2 fruit fly cellular contexts compared by ENCODE assay signal in the genomic region with DNA sequence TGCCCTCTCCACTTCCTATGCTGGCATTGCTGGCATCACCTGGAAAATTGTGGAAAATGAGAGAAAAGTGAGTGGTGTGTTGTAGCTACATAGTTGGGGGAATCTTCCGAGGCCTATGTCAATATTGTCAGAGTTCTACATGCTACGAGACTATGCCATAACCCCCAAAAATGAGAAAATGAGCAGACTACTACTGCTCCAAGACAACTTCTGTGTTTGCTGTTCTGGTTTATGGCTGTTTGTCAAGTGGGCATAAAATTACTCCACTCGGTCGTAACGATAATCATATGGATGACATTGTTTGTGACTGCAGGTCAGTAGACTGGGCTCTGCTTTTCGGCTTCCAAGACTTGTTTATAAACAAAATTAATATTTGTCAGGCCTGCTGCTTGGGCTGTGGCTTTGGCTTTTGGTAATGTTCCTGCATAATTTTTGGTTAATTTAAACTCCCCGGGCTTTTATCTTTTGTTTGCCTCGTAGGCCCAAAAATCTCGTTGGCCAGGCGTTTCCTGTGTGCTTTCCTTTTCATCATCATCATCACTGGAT.
TF ChIP-seq lines count a peak whose summit lies in the region.

No protein-coding gene starts in this region.

- TF ChIP-seq CTCF in whole organism, embryonic (GFP tag; optimal IDR thresholded peaks at IDR 0.05; lab: Kevin White, UChicago) = no peak

TF ChIP-seq in whole organism, embryonic, 481 proteins besides CTCF, POLR2A, EP300 and RAD21 (continues in another document):
- peak; percentile 37; the same call in 1 of the 3 replicates for TF ChIP-seq otp (GFP tag; IDR thresholded peaks at IDR 0.05; lab: Robert Waterston, UW)
- TF ChIP-seq inv (GFP tag; IDR thresholded peaks at IDR 0.05; lab: Robert Waterston, UW; ENCODE audit: partially characterized antibody) = no peak
- no peak for TF ChIP-seq peb (GFP tag; IDR thresholded peaks at IDR 0.05; lab: Robert Waterston, UW)
- peak; percentile 20 for TF ChIP-seq kni (GFP tag; optimal IDR thresholded peaks at IDR 0.05; lab: Kevin White, UChicago)
- no peak for TF ChIP-seq MBD-R2 (GFP tag; IDR thresholded peaks at IDR 0.05; lab: Robert Waterston, UW)
- no peak for TF ChIP-seq insv (GFP tag; optimal IDR thresholded peaks at IDR 0.05; lab: Kevin White, UChicago)
- TF ChIP-seq CG11504 (tag; optimal IDR thresholded peaks at IDR 0.05; lab: Kevin White, UChicago) = peak; percentile 0
- peak; percentile 18 for TF ChIP-seq dmrt99B (tag; optimal IDR thresholded peaks at IDR 0.05; lab: Kevin White, UChicago)
- peak; percentile 58 for TF ChIP-seq CG2875 (GFP tag; optimal IDR thresholded peaks at IDR 0.05; lab: Kevin White, UChicago)
- TF ChIP-seq lab (GFP tag; optimal IDR thresholded peaks at IDR 0.05; lab: Kevin White, UChicago) = peak; percentile 19
- peak; percentile 12 for TF ChIP-seq Atf-2 (GFP tag; optimal IDR thresholded peaks at IDR 0.05; lab: Kevin White, UChicago)
- TF ChIP-seq BEAF-32 (GFP tag; optimal IDR thresholded peaks at IDR 0.05; lab: Kevin White, UChicago) = no peak
- peak; percentile 69; the same call in 1 of the 3 replicates for TF ChIP-seq CG2199 (GFP tag; IDR thresholded peaks at IDR 0.05; lab: Robert Waterston, UW)
- TF ChIP-seq CG2678 (tag; optimal IDR thresholded peaks at IDR 0.05; lab: Kevin White, UChicago) = peak; percentile 40
- peak; percentile 26 for TF ChIP-seq CHES-1-like (GFP tag; optimal IDR thresholded peaks at IDR 0.05; lab: Kevin White, UChicago)
- TF ChIP-seq CG8290 (GFP tag; optimal IDR thresholded peaks at IDR 0.05; lab: Kevin White, UChicago) = peak; percentile 17
- TF ChIP-seq CG8290 (tag; optimal IDR thresholded peaks at IDR 0.05; lab: Kevin White, UChicago) = peak in 1 of 2 experiments; percentile 17
- TF ChIP-seq CG11723 (GFP tag; optimal IDR thresholded peaks at IDR 0.05; lab: Kevin White, UChicago) = peak; percentile 31
- TF ChIP-seq CG12299 (tag; optimal IDR thresholded peaks at IDR 0.05; lab: Kevin White, UChicago) = peak; percentile 34
- peak; percentile 61; the same call in 1 of the 2 replicates for TF ChIP-seq chm (GFP tag; IDR thresholded peaks at IDR 0.05; lab: Robert Waterston, UW)
- no peak for TF ChIP-seq sd (tag; optimal IDR thresholded peaks at IDR 0.05; lab: Kevin White, UChicago)
- peak; percentile 11 for TF ChIP-seq fd102C (GFP tag; optimal IDR thresholded peaks at IDR 0.05; lab: Kevin White, UChicago)
- peak; percentile 63 for TF ChIP-seq CG2202 (tag; optimal IDR thresholded peaks at IDR 0.05; lab: Kevin White, UChicago)
- TF ChIP-seq gsb (GFP tag; IDR thresholded peaks at IDR 0.05; lab: Robert Waterston, UW) = no peak
- no peak for TF ChIP-seq mld (GFP tag; IDR thresholded peaks at IDR 0.05; lab: Robert Waterston, UW; ENCODE audit: partially characterized antibody)
- TF ChIP-seq CG3407 (GFP tag; optimal IDR thresholded peaks at IDR 0.05; lab: Kevin White, UChicago) = peak; percentile 67
- TF ChIP-seq CG8924 (tag; optimal IDR thresholded peaks at IDR 0.05; lab: Kevin White, UChicago) = no peak
- peak; percentile 3 for TF ChIP-seq Hmr (GFP tag; optimal IDR thresholded peaks at IDR 0.05; lab: Kevin White, UChicago)
- TF ChIP-seq amos (GFP tag; IDR thresholded peaks at IDR 0.05; lab: Robert Waterston, UW; ENCODE audit: partially characterized antibody) = no peak
- TF ChIP-seq CG17829 (tag; optimal IDR thresholded peaks at IDR 0.05; lab: Kevin White, UChicago) = peak; percentile 5
- TF ChIP-seq CG15696 (tag; optimal IDR thresholded peaks at IDR 0.05; lab: Kevin White, UChicago) = peak; percentile 58
- peak; percentile 28 for TF ChIP-seq gem (tag; optimal IDR thresholded peaks at IDR 0.05; lab: Kevin White, UChicago)
- peak in 1 of 3 experiments; percentile 12 for TF ChIP-seq lola (GFP tag; optimal IDR thresholded peaks at IDR 0.05; lab: Kevin White, UChicago)
- TF ChIP-seq Xrp1 (GFP tag; IDR thresholded peaks at IDR 0.05; lab: Robert Waterston, UW) = peak; percentile 65
- TF ChIP-seq lilli (GFP tag; optimal IDR thresholded peaks at IDR 0.05; lab: Kevin White, UChicago) = peak; percentile 2
- TF ChIP-seq BtbVII (GFP tag; optimal IDR thresholded peaks at IDR 0.05; lab: Kevin White, UChicago) = peak; percentile 5
- TF ChIP-seq mirr (GFP tag; optimal IDR thresholded peaks at IDR 0.05; lab: Kevin White, UChicago) = no peak
- peak; percentile 54 for TF ChIP-seq dmrt11E (tag; optimal IDR thresholded peaks at IDR 0.05; lab: Kevin White, UChicago)
- TF ChIP-seq ftz-f1 (GFP tag; optimal IDR thresholded peaks at IDR 0.05; lab: Kevin White, UChicago) = no peak
- peak; percentile 36 for TF ChIP-seq CG17568 (GFP tag; optimal IDR thresholded peaks at IDR 0.05; lab: Kevin White, UChicago)
- TF ChIP-seq gsb-n (tag; optimal IDR thresholded peaks at IDR 0.05; lab: Kevin White, UChicago) = peak; percentile 39

TF ChIP-seq in whole organism, prepupa, 60 proteins besides CTCF, POLR2A, EP300 and RAD21:
- TF ChIP-seq Met (GFP tag; optimal IDR thresholded peaks at IDR 0.05; lab: Kevin White, UChicago) (no peak), fkh (GFP tag; optimal IDR thresholded peaks at IDR 0.05; lab: Kevin White, UChicago) (peak; percentile 68)
